Fruit fly (Drosophila melanogaster) whole organism: ENCODE measurements around the gene mRpL35.

ENCODE experiments used
- Dll ChIP-seq: fragments of >200 bp; optimal IDR thresholded peaks from 2 replicates; lab custom pipeline; 2017
- pan ChIP-seq: fragments of >200 bp; optimal IDR thresholded peaks from 2 replicates; lab custom pipeline; 2017

DNA sequence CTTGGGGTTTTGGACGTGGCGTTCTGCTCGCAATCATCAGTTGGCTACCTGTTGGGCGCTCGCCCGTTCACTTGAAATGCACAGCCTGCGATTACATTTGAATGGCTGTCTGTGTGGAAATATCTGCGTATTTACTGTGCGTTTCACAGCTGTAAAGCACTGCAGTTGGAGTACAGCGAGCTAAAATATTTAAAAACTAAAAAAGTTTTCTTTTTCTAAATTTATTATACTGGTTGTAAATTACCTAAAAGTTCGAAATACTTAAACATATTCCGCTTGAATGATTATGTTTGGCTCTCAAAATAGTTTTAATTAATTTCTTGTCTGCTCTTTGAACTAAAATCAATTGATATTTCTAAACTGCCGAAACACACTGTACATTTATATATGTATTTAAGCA, 22.9 kb downstream of the mRpL35 start:
- TF ChIP-seq Dll (no peak), pan (lab: Kevin White, UChicago) (no peak)
